Fruit fly (Drosophila melanogaster): ENCODE data around the gene CG10011.

dm6 chr3R:28605835-28606234 is 29.1 kb downstream of the CG10011 start, which contains the start of gene CG9986:
- no peak for TF ChIP-seq CG8478 (optimal IDR thresholded peaks at IDR 0.05)
- TF ChIP-seq usp (GFP tag; optimal IDR thresholded peaks at IDR 0.05): no peak
- TF ChIP-seq EcR (GFP tag; optimal IDR thresholded peaks at IDR 0.05): no peak
- no peak for TF ChIP-seq pan (optimal IDR thresholded peaks at IDR 0.05)
- TF ChIP-seq psq (optimal IDR thresholded peaks at IDR 0.05): no peak

Measured in whole organism.